Worm (Caenorhabditis elegans) whole organism, L3 larva: ENCODE data around the gene msp-59.
A peak's percentile ranks its signal among the peaks of the same experiment; 100 is the strongest.

Source experiments
- R02D3.7 ChIP-seq: fragments of 150-350 bp; optimal IDR thresholded peaks from 2 replicates; lab custom pipeline; 2014; ENCODE audit warnings: missing biosample characterization, missing genetic modification characterization
- ZK546.5 ChIP-seq: sonication (generic microtip); optimal IDR thresholded peaks from 2 replicates; lab custom pipeline; 2017; ENCODE audit warnings: missing biosample characterization, missing genetic modification characterization
- aly-2 ChIP-seq: fragments of 150-350 bp; optimal IDR thresholded peaks from 2 replicates; lab custom pipeline; 2014; ENCODE audit warnings: missing biosample characterization, missing genetic modification characterization
- ama-1 ChIP-seq: fragments of 150-350 bp; optimal IDR thresholded peaks from 2 replicates; lab custom pipeline; 2018
- ceh-16 ChIP-seq: sonication (generic microtip); optimal IDR thresholded peaks from 2 replicates; lab custom pipeline; 2017; ENCODE audit warnings: missing biosample characterization, missing genetic modification characterization
- ceh-28 ChIP-seq: fragments of 150-350 bp; optimal IDR thresholded peaks from 2 replicates; lab custom pipeline; 2014; ENCODE audit warnings: missing biosample characterization, missing genetic modification reagents, missing genetic modification characterization
- ceh-82 ChIP-seq: fragments of 150-350 bp; optimal IDR thresholded peaks from 2 replicates; lab custom pipeline; 2014; ENCODE audit warnings: missing biosample characterization, missing genetic modification characterization
- ceh-9 ChIP-seq: sonication (generic microtip); optimal IDR thresholded peaks from 2 replicates; lab custom pipeline; 2018; ENCODE audit warnings: missing biosample characterization, missing genetic modification characterization
- daf-12 ChIP-seq: fragments of 150-350 bp; optimal IDR thresholded peaks from 2 replicates; lab custom pipeline; 2014; ENCODE audit warnings: missing biosample characterization, missing genetic modification reagents, missing genetic modification characterization
- egl-27 ChIP-seq: sonication (generic microtip); optimal IDR thresholded peaks from 4 replicates; lab custom pipeline; 2017; ENCODE audit warnings: missing biosample characterization, missing genetic modification reagents, missing genetic modification characterization
- egl-5 ChIP-seq: fragments of 150-350 bp; optimal IDR thresholded peaks from 2 replicates; lab custom pipeline; 2017; ENCODE audit warnings: missing biosample characterization, missing genetic modification reagents, missing genetic modification characterization, inconsistent platforms
- elt-1 ChIP-seq: fragments of 150-350 bp; optimal IDR thresholded peaks from 2 replicates; lab custom pipeline; 2014; ENCODE audit warnings: missing biosample characterization, missing genetic modification characterization
- elt-2 ChIP-seq: sonication (generic microtip); optimal IDR thresholded peaks from 2 replicates; lab custom pipeline; 2016; ENCODE audit warnings: missing genetic modification reagents, mild to moderate bottlenecking, missing genetic modification characterization, missing compliant biosample characterization
- elt-3 ChIP-seq, 3 experiments: fragments of 150-350 bp in 1 of 3; sonication (generic microtip) in 2 of 3; optimal IDR thresholded peaks; 2 replicates in 2 of 3; 4 replicates in 1 of 3; lab custom pipeline; 2014 to 2017; ENCODE audit warnings: missing biosample characterization in 3 of 3, missing genetic modification characterization in 3 of 3
- eor-1 ChIP-seq, 2 experiments: fragments of 150-350 bp; optimal IDR thresholded peaks; 2 replicates each; lab custom pipeline; 2014 to 2018; ENCODE audit warnings: missing biosample characterization in 2 of 2, missing genetic modification characterization in 2 of 2
- fkh-10 ChIP-seq: sonication (generic microtip); optimal IDR thresholded peaks from 2 replicates; lab custom pipeline; 2017; ENCODE audit warnings: missing biosample characterization, missing genetic modification reagents, missing genetic modification characterization
- fkh-2 ChIP-seq: fragments of 150-350 bp; optimal IDR thresholded peaks from 2 replicates; lab custom pipeline; 2014; ENCODE audit warnings: missing biosample characterization, missing genetic modification reagents, missing genetic modification characterization
- fos-1 ChIP-seq: fragments of 150-350 bp; optimal IDR thresholded peaks from 2 replicates; lab custom pipeline; 2014; ENCODE audit warnings: missing biosample characterization, missing genetic modification characterization
- hmg-11 ChIP-seq: sonication (generic microtip); optimal IDR thresholded peaks from 2 replicates; lab custom pipeline; 2016; ENCODE audit warnings: missing genetic modification characterization, missing compliant biosample characterization
- jun-1 ChIP-seq: fragments of 150-350 bp; optimal IDR thresholded peaks from 2 replicates; lab custom pipeline; 2014; ENCODE audit warnings: missing biosample characterization, missing genetic modification reagents, missing genetic modification characterization
- lin-15B ChIP-seq: fragments of 150-350 bp; optimal IDR thresholded peaks from 2 replicates; lab custom pipeline; 2014; ENCODE audit warnings: missing biosample characterization, missing genetic modification characterization
- lin-39 ChIP-seq: fragments of 150-350 bp; optimal IDR thresholded peaks from 2 replicates; lab custom pipeline; 2018; ENCODE audit warnings: missing biosample characterization, missing genetic modification reagents, missing genetic modification characterization
- lsy-12 ChIP-seq: sonication (generic microtip); optimal IDR thresholded peaks from 2 replicates; lab custom pipeline; 2016; ENCODE audit warnings: mild to moderate bottlenecking, missing genetic modification characterization, missing compliant biosample characterization
- mdl-1 ChIP-seq: fragments of 150-350 bp; optimal IDR thresholded peaks from 2 replicates; lab custom pipeline; 2014; ENCODE audit warnings: missing biosample characterization, missing genetic modification characterization
- mml-1 ChIP-seq: fragments of 150-350 bp; sonication (generic microtip); optimal IDR thresholded peaks from 3 replicates; lab custom pipeline; 2014; ENCODE audit warnings: missing biosample characterization, missing genetic modification characterization
- nfya-1 ChIP-seq: sonication (generic microtip); optimal IDR thresholded peaks from 2 replicates; lab custom pipeline; 2017; ENCODE audit warnings: missing genetic modification characterization, mild to moderate bottlenecking, missing compliant biosample characterization, antibody characterized with exemption, moderate library complexity; ENCODE audit not compliant: insufficient read depth
- nhr-11 ChIP-seq: fragments of 150-350 bp; optimal IDR thresholded peaks from 2 replicates; lab custom pipeline; 2014; ENCODE audit warnings: missing biosample characterization, missing genetic modification characterization
- nhr-12 ChIP-seq: fragments of 150-350 bp; optimal IDR thresholded peaks from 2 replicates; lab custom pipeline; 2014; ENCODE audit warnings: missing biosample characterization, missing genetic modification characterization
- nhr-23 ChIP-seq: fragments of 150-350 bp; optimal IDR thresholded peaks from 2 replicates; lab custom pipeline; 2014; ENCODE audit warnings: missing biosample characterization, missing genetic modification reagents, missing genetic modification characterization
- nhr-237 ChIP-seq: fragments of 150-350 bp; optimal IDR thresholded peaks from 2 replicates; lab custom pipeline; 2014; ENCODE audit warnings: missing biosample characterization, missing genetic modification characterization
- nhr-25 ChIP-seq: sonication (generic microtip); optimal IDR thresholded peaks from 2 replicates; lab custom pipeline; 2017; ENCODE audit warnings: missing biosample characterization, missing genetic modification characterization
- nhr-28 ChIP-seq: fragments of 150-350 bp; optimal IDR thresholded peaks from 2 replicates; lab custom pipeline; 2014; ENCODE audit warnings: missing biosample characterization, missing genetic modification characterization
- nhr-43 ChIP-seq: sonication (generic microtip); optimal IDR thresholded peaks from 2 replicates; lab custom pipeline; 2016; ENCODE audit warnings: mild to moderate bottlenecking, missing genetic modification characterization, missing compliant biosample characterization; ENCODE audit not compliant: poor library complexity, severe bottlenecking
- nhr-67 ChIP-seq: fragments of 150-350 bp; optimal IDR thresholded peaks from 2 replicates; lab custom pipeline; 2014; ENCODE audit warnings: missing biosample characterization, missing genetic modification characterization
- nhr-76 ChIP-seq: fragments of 150-350 bp; sonication (generic microtip); optimal IDR thresholded peaks from 5 replicates; lab custom pipeline; 2014; ENCODE audit warnings: missing biosample characterization, missing genetic modification characterization
- nhr-77 ChIP-seq: fragments of 150-350 bp; optimal IDR thresholded peaks from 2 replicates; lab custom pipeline; 2014; ENCODE audit warnings: missing biosample characterization, missing genetic modification characterization
- pha-4 ChIP-seq: fragments of 150-350 bp; optimal IDR thresholded peaks from 2 replicates; lab custom pipeline; 2014; ENCODE audit warnings: missing biosample characterization, missing genetic modification reagents, missing genetic modification characterization
- pqm-1 ChIP-seq: fragments of 150-350 bp; optimal IDR thresholded peaks from 2 replicates; lab custom pipeline; 2017; ENCODE audit warnings: missing biosample characterization, missing genetic modification characterization, inconsistent platforms
- sea-2 ChIP-seq: fragments of 150-350 bp; sonication (generic microtip); optimal IDR thresholded peaks from 4 replicates; lab custom pipeline; 2014; ENCODE audit warnings: missing biosample characterization, missing genetic modification reagents, missing genetic modification characterization
- skn-1 ChIP-seq: fragments of 150-350 bp; optimal IDR thresholded peaks from 2 replicates; lab custom pipeline; 2014; ENCODE audit warnings: missing biosample characterization, missing genetic modification characterization
- snpc-4 ChIP-seq: fragments of 150-350 bp; optimal IDR thresholded peaks from 2 replicates; lab custom pipeline; 2014; ENCODE audit warnings: missing biosample characterization, missing genetic modification characterization
- tbx-2 ChIP-seq: sonication (generic microtip); optimal IDR thresholded peaks from 2 replicates; lab custom pipeline; 2016; ENCODE audit warnings: mild to moderate bottlenecking, missing genetic modification characterization, missing compliant biosample characterization
- unc-39 ChIP-seq: sonication (generic microtip); optimal IDR thresholded peaks from 4 replicates; lab custom pipeline; 2017; ENCODE audit warnings: missing biosample characterization, missing genetic modification characterization
- unc-62 ChIP-seq: fragments of 150-350 bp; sonication (generic microtip); optimal IDR thresholded peaks from 4 replicates; lab custom pipeline; 2014; ENCODE audit warnings: missing biosample characterization, missing genetic modification reagents, missing genetic modification characterization
- zag-1 ChIP-seq: fragments of 150-350 bp; optimal IDR thresholded peaks from 2 replicates; lab custom pipeline; 2014; ENCODE audit warnings: missing biosample characterization, missing genetic modification characterization
- ztf-11 ChIP-seq: fragments of 150-350 bp; optimal IDR thresholded peaks from 2 replicates; lab custom pipeline; 2014; ENCODE audit warnings: missing biosample characterization, missing genetic modification characterization
- ztf-4 ChIP-seq: fragments of 150-350 bp; optimal IDR thresholded peaks from 2 replicates; lab custom pipeline; 2014; ENCODE audit warnings: missing biosample characterization, missing genetic modification characterization

Gene msp-59

DNA sequence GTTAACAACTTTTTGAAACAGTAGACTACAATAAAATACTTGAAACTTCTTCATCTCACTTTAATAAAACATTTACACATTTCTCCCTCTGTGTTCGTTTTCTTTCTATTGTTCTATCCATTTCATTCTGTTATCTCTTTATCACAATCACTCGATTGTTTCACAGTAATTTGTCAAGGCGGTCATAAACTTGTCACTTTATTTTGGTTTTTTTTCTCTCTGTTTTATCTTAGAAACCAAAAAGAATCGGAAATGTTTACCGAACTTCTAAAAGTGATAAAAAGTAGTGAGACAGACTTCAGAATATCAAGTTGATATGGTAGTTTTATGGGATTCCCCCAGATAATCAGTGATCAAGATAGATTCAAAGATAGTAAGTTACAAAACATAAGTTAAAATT, 26.3 kb upstream of the msp-59 start, which contains the start of gene Y4C6B.2:
Y4C6B.2 (plus strand) TSS at position 320 of the 400 bp plus-strand sequence.
- TF ChIP-seq ceh-16 (tag; lab: Kevin White, UChicago) (no peak), elt-3 (tag; optimal IDR thresholded peaks at IDR 0.05; lab: Kevin White, UChicago) (peak in 1 of 3 experiments; percentile 24)

DNA sequence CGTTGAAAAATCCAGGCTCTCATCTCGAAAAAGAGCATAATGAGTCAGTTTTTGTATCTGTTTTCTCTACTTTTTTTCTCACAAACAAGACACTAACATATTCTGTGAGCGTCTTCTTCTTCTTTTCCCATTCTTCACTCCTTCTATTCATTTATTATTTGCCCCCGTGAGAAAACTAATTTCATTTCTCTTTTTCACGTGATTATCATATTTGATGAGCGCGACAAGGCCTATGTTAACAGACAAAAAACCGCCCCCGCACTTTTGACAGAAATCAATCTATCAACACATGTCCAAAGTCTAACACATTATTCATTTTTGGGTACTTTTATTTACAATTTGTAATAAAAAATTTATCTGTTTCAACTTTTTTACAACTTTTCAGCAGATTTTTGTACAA, 24.7 kb upstream of the msp-59 start:
- no peak for TF ChIP-seq ama-1 (lab: Kevin White, UChicago)
- TF ChIP-seq egl-27 (tag; lab: Kevin White, UChicago), result no peak
- TF ChIP-seq mml-1 (tag; lab: Kevin White, UChicago), result no peak
- no peak for TF ChIP-seq lsy-12
- TF ChIP-seq nhr-28 (tag; lab: Kevin White, UChicago), result no peak
- no peak for TF ChIP-seq tbx-2 (tag; lab: Kevin White, UChicago)
- no peak for TF ChIP-seq nhr-43
- TF ChIP-seq lin-15B (tag; lab: Kevin White, UChicago), result no peak
- no peak for TF ChIP-seq fkh-2 (tag; lab: Kevin White, UChicago)
- TF ChIP-seq mdl-1 (tag; lab: Kevin White, UChicago), result no peak
- no peak for TF ChIP-seq eor-1 (tag; optimal IDR thresholded peaks at IDR 0.05; lab: Kevin White, UChicago)
- no peak for TF ChIP-seq hmg-11
- no peak for TF ChIP-seq fos-1 (tag; lab: Kevin White, UChicago)

DNA sequence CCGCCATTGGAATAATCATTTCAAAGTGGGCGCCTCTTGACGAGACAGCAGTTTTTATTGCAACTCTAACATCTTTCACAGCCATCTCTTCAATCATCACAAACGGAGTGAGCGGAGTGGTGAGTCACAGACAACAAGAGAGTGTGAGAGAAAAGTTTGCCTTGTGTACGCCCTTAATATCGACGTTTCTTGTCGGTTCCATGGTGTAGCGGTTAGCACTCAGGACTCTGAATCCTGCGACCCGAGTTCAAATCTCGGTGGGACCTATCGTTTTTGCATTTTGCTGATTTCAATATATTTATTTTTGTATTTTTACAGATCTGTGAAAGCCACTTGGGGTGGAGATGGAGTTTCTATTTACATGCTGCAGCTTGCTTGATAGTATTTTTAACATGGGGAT, 21.6 kb upstream of the msp-59 start:
- TF ChIP-seq snpc-4 (tag; lab: Kevin White, UChicago) (peak; percentile 9), nfya-1 (tag; lab: Kevin White, UChicago) (peak; percentile 63), egl-5 (tag; lab: Kevin White, UChicago) (peak; percentile 46), nhr-77 (tag; lab: Kevin White, UChicago) (no peak), nhr-43 (peak; percentile 57), ZK546.5 (tag; lab: Kevin White, UChicago) (no peak), pqm-1 (peak; percentile 52), lsy-12 (peak; percentile 42), mdl-1 (tag; lab: Kevin White, UChicago) (no peak), unc-62 (GFP tag; lab: Kevin White, UChicago) (no peak), fos-1 (tag; lab: Kevin White, UChicago) (no peak), nhr-23 (no peak), nhr-11 (tag; lab: Kevin White, UChicago) (no peak), ama-1 (lab: Kevin White, UChicago) (no peak), ceh-82 (tag; lab: Kevin White, UChicago) (no peak), pha-4 (tag; lab: Kevin White, UChicago) (peak; percentile 63), elt-3 (tag; optimal IDR thresholded peaks at IDR 0.05; lab: Kevin White, UChicago) (no peak), R02D3.7 (tag; lab: Kevin White, UChicago) (no peak), fkh-10 (no peak), elt-1 (tag; lab: Kevin White, UChicago) (no peak), eor-1 (tag; optimal IDR thresholded peaks at IDR 0.05; lab: Kevin White, UChicago) (no peak), lin-15B (tag; lab: Kevin White, UChicago) (peak; percentile 40), daf-12 (tag; lab: Kevin White, UChicago) (no peak), egl-27 (tag; lab: Kevin White, UChicago) (no peak), tbx-2 (tag; lab: Kevin White, UChicago) (no peak), sea-2 (no peak), nhr-76 (tag; lab: Kevin White, UChicago) (no peak), ztf-11 (no peak), ztf-4 (tag; lab: Kevin White, UChicago) (no peak), jun-1 (peak; percentile 23), ceh-9 (tag; lab: Kevin White, UChicago) (no peak), nhr-25 (tag; lab: Kevin White, UChicago) (peak; percentile 34), mml-1 (tag; lab: Kevin White, UChicago) (no peak), ceh-28 (tag; lab: Kevin White, UChicago) (no peak), nhr-67 (tag; lab: Kevin White, UChicago) (no peak), nhr-28 (tag; lab: Kevin White, UChicago) (no peak), skn-1 (tag; lab: Kevin White, UChicago) (peak; percentile 39), aly-2 (tag; lab: Kevin White, UChicago) (no peak), elt-2 (peak; percentile 10), nhr-12 (tag; lab: Kevin White, UChicago) (no peak), hmg-11 (peak; percentile 56), zag-1 (no peak), lin-39 (no peak), ceh-16 (tag; lab: Kevin White, UChicago) (no peak), nhr-237 (tag; lab: Kevin White, UChicago) (no peak), fkh-2 (tag; lab: Kevin White, UChicago) (no peak), unc-39 (no peak)
